Worm (Caenorhabditis elegans): ENCODE results near the gene F55G1.15.

Gene F55G1.15

DNA sequence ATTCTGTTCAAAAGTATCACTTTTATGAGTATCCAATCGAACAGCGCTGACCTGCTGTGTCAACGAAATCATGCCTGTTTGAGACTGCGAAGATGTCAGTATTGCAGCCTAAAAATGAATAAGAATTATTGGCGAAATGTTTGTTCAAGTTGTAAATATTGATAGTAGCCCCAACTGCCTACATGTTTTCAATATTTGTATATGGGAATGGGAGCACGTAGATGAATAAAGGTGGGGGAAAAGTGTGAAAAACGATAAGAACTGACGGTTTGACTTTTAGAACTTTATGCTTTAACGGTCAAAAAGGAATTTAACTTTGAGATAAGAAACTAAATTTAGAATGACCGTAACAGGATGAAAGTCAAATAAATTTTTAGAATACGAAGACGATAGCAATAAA is 19.0 kb upstream of the F55G1.15 start:
- TF ChIP-seq mls-2 (tag; optimal IDR thresholded peaks at IDR 0.05) (no peak), ceh-83 (GFP tag; optimal IDR thresholded peaks at IDR 0.05) (no peak), tbx-8 (GFP tag; optimal IDR thresholded peaks at IDR 0.05) (no peak), unc-39 (tag; optimal IDR thresholded peaks at IDR 0.05) (no peak), unc-120 (tag; optimal IDR thresholded peaks at IDR 0.05; ENCODE audit: poor library complexity, severe bottlenecking) (no peak), sptf-1 (tag; optimal IDR thresholded peaks at IDR 0.05) (no peak), ceh-39 (tag; optimal IDR thresholded peaks at IDR 0.05) (no peak), elt-3 (tag; optimal IDR thresholded peaks at IDR 0.05) (no peak), unc-62 (GFP tag; optimal IDR thresholded peaks at IDR 0.05) (no peak), ceh-43 (GFP tag; optimal IDR thresholded peaks at IDR 0.05) (no peak), nhr-2 (tag; optimal IDR thresholded peaks at IDR 0.05) (no peak), ces-1 (GFP tag; optimal IDR thresholded peaks at IDR 0.05) (no peak), nhr-76 (tag; optimal IDR thresholded peaks at IDR 0.05) (no peak), hlh-1 (tag; optimal IDR thresholded peaks at IDR 0.05) (no peak), flh-1 (GFP tag; optimal IDR thresholded peaks at IDR 0.05) (no peak), M03D4.4 (tag; optimal IDR thresholded peaks at IDR 0.05) (no peak), lsy-2 (tag; optimal IDR thresholded peaks at IDR 0.05) (no peak), elt-1 (tag; optimal IDR thresholded peaks at IDR 0.05; ENCODE audit: borderline replicate concordance, insufficient read depth) (no peak), sem-2 (GFP tag; optimal IDR thresholded peaks at IDR 0.05) (no peak), lin-32 (GFP tag; optimal IDR thresholded peaks at IDR 0.05) (no peak)

DNA sequence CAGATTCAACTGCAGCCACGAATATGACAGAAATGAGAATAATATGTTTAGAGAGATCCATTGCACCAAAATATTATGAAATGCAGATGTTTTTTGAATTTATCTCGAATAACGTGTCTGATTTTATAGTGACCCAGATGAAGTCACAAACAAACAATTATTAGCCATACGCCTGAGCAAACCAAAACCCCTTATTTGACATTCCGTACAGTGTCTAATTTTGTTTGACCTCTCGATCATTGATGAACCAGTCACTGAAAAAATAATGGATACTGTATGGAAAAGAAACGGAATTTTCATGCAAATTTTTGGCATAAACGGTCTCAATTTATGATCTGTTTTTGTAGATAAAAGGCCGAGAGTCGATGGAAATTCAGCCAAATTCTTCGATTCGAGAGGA is 14.9 kb upstream of the F55G1.15 start, which contains the start of the genes R05G6.9 and R05G6.3:
Gene R05G6.9, minus strand, starts transcription at position 101 of the 400 bp plus-strand sequence.
Gene R05G6.3, plus strand, starts transcription at position 386 of the 400 bp plus-strand sequence.
- TF ChIP-seq sem-2 (GFP tag; optimal IDR thresholded peaks at IDR 0.05) (no peak), zip-8 (tag; optimal IDR thresholded peaks at IDR 0.05) (no peak), sptf-1 (tag; optimal IDR thresholded peaks at IDR 0.05) (no peak), mab-5 (tag; optimal IDR thresholded peaks at IDR 0.05) (no peak), M03D4.4 (tag; optimal IDR thresholded peaks at IDR 0.05) (no peak)

DNA sequence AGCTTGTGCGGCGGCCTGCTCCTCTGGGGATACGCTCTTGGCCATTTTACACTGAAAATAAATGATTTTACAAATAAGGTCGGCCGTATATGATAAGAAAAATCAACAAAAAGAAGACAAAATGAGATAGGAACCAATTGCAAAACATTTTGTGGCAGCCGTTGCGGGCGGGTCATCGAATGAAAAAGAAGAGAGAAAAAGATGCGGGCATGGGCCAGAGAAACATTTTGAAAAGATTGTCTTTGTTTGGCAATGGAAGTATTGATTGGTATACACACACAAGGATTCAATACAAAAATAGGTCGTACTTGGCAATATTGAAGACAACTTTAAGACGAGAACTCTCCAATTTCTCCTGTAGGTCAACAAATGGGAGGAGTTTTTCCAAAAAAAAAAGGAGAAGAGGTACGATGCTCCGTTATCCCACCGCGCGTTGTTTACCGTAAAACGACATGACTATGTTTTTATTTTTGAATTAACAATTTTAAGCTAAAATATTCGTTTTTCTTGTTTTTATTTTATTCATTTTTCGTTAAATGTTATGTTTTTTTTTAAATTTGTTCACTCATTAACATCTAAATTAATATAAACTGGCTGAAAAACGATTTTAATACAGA is 11.5 kb upstream of the F55G1.15 start, which contains the start of the genes plc-4 and R05G6.4:
Gene plc-4, minus strand, starts transcription at position 51 of the 617 bp plus-strand sequence.
Gene R05G6.4, plus strand, starts transcription at position 617 of the 617 bp plus-strand sequence.
- TF ChIP-seq ces-1 (GFP tag; optimal IDR thresholded peaks at IDR 0.05) (peak; percentile 23), lin-32 (GFP tag; optimal IDR thresholded peaks at IDR 0.05) (no peak), drap-1 (GFP tag; optimal IDR thresholded peaks at IDR 0.05) (no peak), nhr-76 (tag; optimal IDR thresholded peaks at IDR 0.05) (no peak), sptf-1 (tag; optimal IDR thresholded peaks at IDR 0.05) (no peak), lsy-2 (tag; optimal IDR thresholded peaks at IDR 0.05) (peak; percentile 18)

DNA sequence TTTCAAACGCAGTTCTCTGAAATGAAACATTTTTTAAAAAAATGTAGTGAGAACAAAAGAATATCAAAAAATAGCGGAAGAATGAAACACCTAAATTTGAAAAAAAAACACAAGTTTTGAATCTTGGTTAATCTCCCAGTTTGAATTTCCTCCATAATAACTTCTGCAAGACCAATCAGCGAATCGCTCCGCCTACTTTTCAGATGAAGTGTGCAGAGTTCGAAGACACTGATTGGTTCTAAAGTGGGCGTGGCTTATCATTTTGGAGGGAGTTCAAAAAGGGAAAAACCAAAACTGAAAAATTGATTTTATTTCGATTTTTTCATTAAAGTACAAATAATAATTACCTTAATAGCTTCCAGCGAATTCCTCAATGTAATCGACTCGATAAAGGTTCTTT is 9.6 kb upstream of the F55G1.15 start:
- no peak for TF ChIP-seq unc-120 (tag; optimal IDR thresholded peaks at IDR 0.05; ENCODE audit: poor library complexity, severe bottlenecking)
- no peak for TF ChIP-seq ceh-83 (GFP tag; optimal IDR thresholded peaks at IDR 0.05)
- TF ChIP-seq mls-2 (tag; optimal IDR thresholded peaks at IDR 0.05), result no peak
- TF ChIP-seq pha-4 (tag; optimal IDR thresholded peaks at IDR 0.05), result no peak
- TF ChIP-seq flh-1 (GFP tag; optimal IDR thresholded peaks at IDR 0.05), result no peak
- no peak for TF ChIP-seq mab-5 (tag; optimal IDR thresholded peaks at IDR 0.05)
- no peak for TF ChIP-seq snpc-4 (tag; optimal IDR thresholded peaks at IDR 0.05)
- TF ChIP-seq lsy-2 (tag; optimal IDR thresholded peaks at IDR 0.05), result no peak
- no peak for TF ChIP-seq ceh-39 (tag; optimal IDR thresholded peaks at IDR 0.05)
- TF ChIP-seq bed-3 (GFP tag; optimal IDR thresholded peaks at IDR 0.05), result no peak

DNA sequence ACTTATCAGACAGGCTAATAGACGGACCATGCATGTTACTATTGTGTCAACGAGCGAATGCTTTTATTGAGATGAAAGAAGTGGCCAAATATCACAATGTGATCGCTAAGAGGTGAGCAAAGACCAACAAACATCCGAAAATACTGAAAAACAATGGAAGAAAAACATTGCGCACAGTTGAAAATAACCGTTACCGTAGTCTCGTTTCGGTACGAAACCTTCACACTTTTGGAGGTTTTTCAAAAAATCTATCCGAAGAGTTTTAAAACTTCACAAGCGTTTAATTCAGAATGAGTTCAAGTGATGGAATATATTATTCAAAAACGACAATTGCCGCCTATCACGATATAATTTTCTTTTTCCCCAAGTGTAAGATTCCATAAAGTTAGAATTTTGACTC is 7.6 kb upstream of the F55G1.15 start:
- TF ChIP-seq elt-1 (tag; optimal IDR thresholded peaks at IDR 0.05; ENCODE audit: borderline replicate concordance, insufficient read depth) (no peak), cnd-1 (tag; optimal IDR thresholded peaks at IDR 0.05) (no peak), ceh-83 (GFP tag; optimal IDR thresholded peaks at IDR 0.05) (no peak), ces-1 (GFP tag; optimal IDR thresholded peaks at IDR 0.05) (no peak), M03D4.4 (tag; optimal IDR thresholded peaks at IDR 0.05) (no peak), tbx-8 (GFP tag; optimal IDR thresholded peaks at IDR 0.05) (no peak), sem-2 (GFP tag; optimal IDR thresholded peaks at IDR 0.05) (no peak), lsy-2 (tag; optimal IDR thresholded peaks at IDR 0.05) (peak; percentile 73)

Measured in whole organism, mixed stage, embryonic.